Worm (Caenorhabditis elegans): Measurements from ENCODE around the gene str-214.

DNA sequence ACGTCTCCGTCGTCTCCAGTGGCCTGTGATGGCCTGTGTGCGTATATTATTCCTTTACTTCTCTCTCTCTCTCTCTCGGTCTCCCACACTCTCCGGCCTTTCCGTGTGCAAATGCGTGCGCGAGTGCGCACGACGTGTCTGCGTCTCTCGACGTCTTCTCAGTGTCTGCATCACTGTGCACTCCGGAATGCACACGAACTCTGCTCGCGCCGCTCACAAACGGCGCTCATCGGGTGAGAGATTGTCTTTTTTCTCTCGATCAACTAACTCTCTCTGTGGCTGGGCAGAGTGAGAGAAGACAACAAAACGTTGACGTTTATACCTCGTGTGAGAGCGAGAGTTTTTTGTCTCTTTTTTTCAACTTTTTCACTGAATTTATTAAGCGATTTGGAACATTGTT, 40.8 kb downstream of the str-214 start:
- TF ChIP-seq ets-4 (GFP tag; optimal IDR thresholded peaks at IDR 0.05) (peak; percentile 72), nfyb-1 (GFP tag; IDR thresholded peaks at IDR 0.05) (peak; percentile 92), hrde-1 (tag; optimal IDR thresholded peaks at IDR 0.05; ENCODE audit: borderline replicate concordance) (no peak), F23B12.7 (tag; optimal IDR thresholded peaks at IDR 0.05; ENCODE audit: insufficient read depth) (no peak), ceh-40 (GFP tag; IDR thresholded peaks at IDR 0.05) (no peak), snpc-4 (GFP tag; optimal IDR thresholded peaks at IDR 0.05) (no peak), snpc-4 (tag; optimal IDR thresholded peaks at IDR 0.05) (peak; percentile 42 to 82 (median 68)), tlf-1 (GFP tag; optimal IDR thresholded peaks at IDR 0.05) (peak; percentile 78), F37B4.10 (GFP tag; IDR thresholded peaks at IDR 0.05) (no peak), unc-62 (GFP tag; optimal IDR thresholded peaks at IDR 0.05) (no peak), attf-6 (GFP tag; IDR thresholded peaks at IDR 0.05) (peak; percentile 73), ceh-79 (tag; optimal IDR thresholded peaks at IDR 0.05) (no peak), bed-2 (GFP tag; IDR thresholded peaks at IDR 0.05) (0 out of 2 replicates have a peak, but pooled peaks have one; percentile 36)
